Fruit fly (Drosophila melanogaster) whole organism, embryonic: ENCODE data around the gene Takl2.

Experiments used
- CG10209 ChIP-seq: fragments of 200-800 bp; sonication (Bioruptor generic); optimal IDR thresholded peaks from 3 replicates; lab custom pipeline; 2017; ENCODE audit warnings: missing biosample characterization, mild to moderate bottlenecking, missing genetic modification characterization, missing genetic modification reagents
- CG10267 ChIP-seq: fragments of 200-800 bp; sonication (Bioruptor generic); optimal IDR thresholded peaks from 2 replicates; lab custom pipeline; 2018; ENCODE audit warnings: missing biosample characterization, mild to moderate bottlenecking, missing genetic modification characterization, moderate library complexity
- CG10431 ChIP-seq: fragments of 200-800 bp; sonication (Bioruptor generic); optimal IDR thresholded peaks from 3 replicates; lab custom pipeline; 2018; ENCODE audit warnings: missing biosample characterization, mild to moderate bottlenecking, missing genetic modification characterization
- CG11398 ChIP-seq: fragments of 200-800 bp; sonication (Bioruptor generic); optimal IDR thresholded peaks from 2 replicates; lab custom pipeline; 2016; ENCODE audit warnings: missing biosample characterization, missing genetic modification characterization
- CG11696 ChIP-seq: fragments of 200-800 bp; sonication (Bioruptor generic); IDR thresholded peaks from 2 replicates; pipeline ENCODE4 v1.3.6; 2022; ENCODE audit warnings: missing biosample characterization, missing genetic modification characterization
- CG14667 ChIP-seq: fragments of 200-800 bp; sonication (Bioruptor generic); IDR thresholded peaks from 2 replicates; pipeline ENCODE4 v1.3.6; 2022; ENCODE audit warnings: missing biosample characterization, missing genetic modification characterization
- CG16779 ChIP-seq: fragments of 200-800 bp; sonication (Bioruptor generic); IDR thresholded peaks from 2 replicates; pipeline ENCODE4 v1.3.6; 2022; ENCODE audit warnings: missing biosample characterization, missing genetic modification characterization
- CG6689 ChIP-seq: fragments of 200-800 bp; sonication (Bioruptor generic); IDR thresholded peaks from 2 replicates; pipeline ENCODE4 v1.3.6; 2022; ENCODE audit warnings: missing biosample characterization, missing genetic modification characterization
- CG8359 ChIP-seq: fragments of 200-800 bp; sonication (Bioruptor generic); optimal IDR thresholded peaks from 2 replicates; lab custom pipeline; 2017; ENCODE audit warnings: missing biosample characterization, mild to moderate bottlenecking, missing genetic modification characterization, borderline replicate concordance
- lola ChIP-seq, 3 experiments: fragments of >200 bp in 2 of 3; fragments of 200-800 bp in 1 of 3; sonication (Bioruptor generic) in 1 of 3; optimal IDR thresholded peaks; 2 replicates each; lab custom pipeline; 2017 to 2019; ENCODE audit warnings: missing biosample characterization in 3 of 3, missing genetic modification characterization in 3 of 3, mild to moderate bottlenecking in 1 of 3, moderate library complexity in 1 of 3
- nau ChIP-seq: fragments of 200-800 bp; sonication (Bioruptor generic); optimal IDR thresholded peaks from 3 replicates; lab custom pipeline; 2017; ENCODE audit warnings: missing biosample characterization, mild to moderate bottlenecking, missing genetic modification characterization, missing genetic modification reagents

DNA sequence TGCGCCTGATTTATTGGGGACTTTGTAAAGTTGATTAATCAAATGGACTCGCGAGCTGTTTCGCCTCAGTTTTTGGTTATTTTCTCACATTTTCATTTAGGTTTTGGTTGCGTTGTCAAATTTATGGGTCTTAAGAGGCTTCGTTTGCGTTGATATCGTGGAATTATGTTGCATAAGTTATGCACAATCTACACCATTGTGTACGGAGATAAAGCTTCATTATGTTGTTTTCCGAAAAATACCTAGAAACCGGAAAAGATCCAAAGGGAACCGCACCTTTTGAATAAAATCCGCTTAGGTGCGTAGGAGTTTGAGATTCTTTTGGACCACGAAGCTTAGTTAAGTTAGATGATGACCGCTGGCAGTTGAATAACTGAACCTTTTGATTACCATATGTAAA is 23.5 kb upstream of the Takl2 start:
- TF ChIP-seq CG14667 (GFP tag; lab: Robert Waterston, UW) (no peak), CG10431 (GFP tag; lab: Kevin White, UChicago) (no peak), CG10267 (no peak), nau (GFP tag; lab: Kevin White, UChicago) (no peak), CG11696 (GFP tag; lab: Robert Waterston, UW) (no peak), CG16779 (GFP tag; lab: Robert Waterston, UW) (no peak), CG8359 (no peak), CG6689 (no peak), CG10209 (GFP tag; lab: Kevin White, UChicago) (no peak), lola (GFP tag; optimal IDR thresholded peaks at IDR 0.05; lab: Kevin White, UChicago) (no peak), CG11398 (GFP tag; lab: Kevin White, UChicago) (no peak)
